Fruit fly (Drosophila melanogaster): ENCODE results near the gene CG18530.
A peak's percentile ranks its signal among the peaks of the same experiment; 100 is the strongest.

Gene CG18530

dm6 chr3R:12633059-12633458 is at the start of gene CG18530:
TSS of gene CG18530 (plus strand) at chr3R:12633359.
- TF ChIP-seq CG12605 (GFP tag; IDR thresholded peaks at IDR 0.05) (no peak), CG13204 (GFP tag; optimal IDR thresholded peaks at IDR 0.05) (no peak), CG15710 (tag; optimal IDR thresholded peaks at IDR 0.05) (no peak), D1 (tag; optimal IDR thresholded peaks at IDR 0.05) (no peak), CG14655 (GFP tag; optimal IDR thresholded peaks at IDR 0.05) (no peak), Ets98B (GFP tag; IDR thresholded peaks at IDR 0.05) (no peak), CG10348 (GFP tag; IDR thresholded peaks at IDR 0.05) (no peak), EcR (GFP tag; optimal IDR thresholded peaks at IDR 0.05) (no peak), CG8301 (tag; optimal IDR thresholded peaks at IDR 0.05) (no peak), CG8159 (tag; optimal IDR thresholded peaks at IDR 0.05) (no peak), CG32121 (GFP tag; IDR thresholded peaks at IDR 0.05) (no peak), CG34367 (tag; optimal IDR thresholded peaks at IDR 0.05) (no peak), Pif1B (GFP tag; optimal IDR thresholded peaks at IDR 0.05) (no peak), Snoo (tag; optimal IDR thresholded peaks at IDR 0.05) (no peak), fd96Ca (GFP tag; IDR thresholded peaks at IDR 0.05) (no peak)

dm6 chr3R:12591672-12592071 is 41.5 kb upstream of the CG18530 start:
- no peak for TF ChIP-seq gl (tag; optimal IDR thresholded peaks at IDR 0.05)
- no peak for TF ChIP-seq CG17806 (tag; optimal IDR thresholded peaks at IDR 0.05)
- TF ChIP-seq fd96Ca (GFP tag; IDR thresholded peaks at IDR 0.05), result no peak
- no peak for TF ChIP-seq CG15710 (tag; optimal IDR thresholded peaks at IDR 0.05)
- no peak for TF ChIP-seq CG13204 (GFP tag; optimal IDR thresholded peaks at IDR 0.05)
- TF ChIP-seq Pif1A (GFP tag; optimal IDR thresholded peaks at IDR 0.05), result no peak
- TF ChIP-seq Ets98B (GFP tag; IDR thresholded peaks at IDR 0.05), result no peak
- TF ChIP-seq CG32121 (GFP tag; IDR thresholded peaks at IDR 0.05), result no peak
- no peak for TF ChIP-seq CG8301 (tag; optimal IDR thresholded peaks at IDR 0.05)
- no peak for TF ChIP-seq D1 (tag; optimal IDR thresholded peaks at IDR 0.05)

- no peak for TF ChIP-seq Snoo (tag; optimal IDR thresholded peaks at IDR 0.05)
- TF ChIP-seq CG4496 (GFP tag; IDR thresholded peaks at IDR 0.05), result 0 out of 3 replicates have a peak, but pooled peaks have one; percentile 15
Observed at dm6 chr3R:12595187-12595889, 37.8 kb upstream of the CG18530 start, which contains the start of gene Octbeta2R. TSS of gene Octbeta2R (minus strand) at chr3R:12595725.

dm6 chr3R:12595890-12596215 is 37.3 kb upstream of the CG18530 start:
- TF ChIP-seq gl (tag; optimal IDR thresholded peaks at IDR 0.05) (no peak), CG32121 (GFP tag; IDR thresholded peaks at IDR 0.05) (no peak), rn (GFP tag; IDR thresholded peaks at IDR 0.05) (no peak), CG13204 (GFP tag; optimal IDR thresholded peaks at IDR 0.05) (no peak), fd96Ca (GFP tag; IDR thresholded peaks at IDR 0.05) (no peak), CG17806 (tag; optimal IDR thresholded peaks at IDR 0.05) (no peak), CG12605 (GFP tag; IDR thresholded peaks at IDR 0.05) (no peak), CG34367 (tag; optimal IDR thresholded peaks at IDR 0.05) (no peak), CG14655 (GFP tag; optimal IDR thresholded peaks at IDR 0.05) (no peak), CG8159 (tag; optimal IDR thresholded peaks at IDR 0.05) (no peak), CG9948 (tag; optimal IDR thresholded peaks at IDR 0.05) (no peak), CG10348 (GFP tag; IDR thresholded peaks at IDR 0.05) (no peak)

dm6 chr3R:12611973-12612372 is 21.2 kb upstream of the CG18530 start:
- TF ChIP-seq Pif1A (GFP tag; optimal IDR thresholded peaks at IDR 0.05) (no peak), CG13204 (GFP tag; optimal IDR thresholded peaks at IDR 0.05) (no peak), fd96Ca (GFP tag; IDR thresholded peaks at IDR 0.05) (no peak), CG8301 (tag; optimal IDR thresholded peaks at IDR 0.05) (no peak), rn (GFP tag; IDR thresholded peaks at IDR 0.05) (no peak), CG9948 (tag; optimal IDR thresholded peaks at IDR 0.05) (no peak), CG32121 (GFP tag; IDR thresholded peaks at IDR 0.05) (no peak), CG4496 (GFP tag; IDR thresholded peaks at IDR 0.05) (no peak), Snoo (tag; optimal IDR thresholded peaks at IDR 0.05) (no peak), CG15710 (tag; optimal IDR thresholded peaks at IDR 0.05) (no peak), EcR (GFP tag; optimal IDR thresholded peaks at IDR 0.05) (no peak), gl (tag; optimal IDR thresholded peaks at IDR 0.05) (no peak)

dm6 chr3R:12615553-12615952 is 17.6 kb upstream of the CG18530 start:
- no peak for TF ChIP-seq Pif1B (GFP tag; optimal IDR thresholded peaks at IDR 0.05)
- TF ChIP-seq EcR (GFP tag; optimal IDR thresholded peaks at IDR 0.05), result no peak
- TF ChIP-seq CG8301 (tag; optimal IDR thresholded peaks at IDR 0.05), result no peak
- no peak for TF ChIP-seq CG4496 (GFP tag; IDR thresholded peaks at IDR 0.05)
- no peak for TF ChIP-seq CG13204 (GFP tag; optimal IDR thresholded peaks at IDR 0.05)
- no peak for TF ChIP-seq Pif1A (GFP tag; optimal IDR thresholded peaks at IDR 0.05)
- no peak for TF ChIP-seq CG32121 (GFP tag; IDR thresholded peaks at IDR 0.05)
- TF ChIP-seq CG15710 (tag; optimal IDR thresholded peaks at IDR 0.05), result no peak
- TF ChIP-seq CG12605 (GFP tag; IDR thresholded peaks at IDR 0.05), result no peak
- TF ChIP-seq gl (tag; optimal IDR thresholded peaks at IDR 0.05), result no peak
- no peak for TF ChIP-seq Snoo (tag; optimal IDR thresholded peaks at IDR 0.05)
- no peak for TF ChIP-seq fd96Ca (GFP tag; IDR thresholded peaks at IDR 0.05)
- no peak for TF ChIP-seq CG8159 (tag; optimal IDR thresholded peaks at IDR 0.05)
- TF ChIP-seq Ets98B (GFP tag; IDR thresholded peaks at IDR 0.05), result no peak
- no peak for TF ChIP-seq CG10348 (GFP tag; IDR thresholded peaks at IDR 0.05)
- TF ChIP-seq CG17806 (tag; optimal IDR thresholded peaks at IDR 0.05), result no peak

dm6 chr3R:12622778-12623177 is 10.4 kb upstream of the CG18530 start:
- TF ChIP-seq CG12605 (GFP tag; IDR thresholded peaks at IDR 0.05), result no peak
- no peak for TF ChIP-seq CG8159 (tag; optimal IDR thresholded peaks at IDR 0.05)
- TF ChIP-seq Pif1B (GFP tag; optimal IDR thresholded peaks at IDR 0.05), result no peak
- TF ChIP-seq EcR (GFP tag; optimal IDR thresholded peaks at IDR 0.05), result no peak
- no peak for TF ChIP-seq CG13204 (GFP tag; optimal IDR thresholded peaks at IDR 0.05)
- TF ChIP-seq CG10348 (GFP tag; IDR thresholded peaks at IDR 0.05), result no peak
- TF ChIP-seq CG34367 (tag; optimal IDR thresholded peaks at IDR 0.05), result no peak
- TF ChIP-seq CG4496 (GFP tag; IDR thresholded peaks at IDR 0.05), result no peak
